Fruit fly (Drosophila melanogaster): ENCODE data around the gene CG1273.

The CG1273 gene

DNA sequence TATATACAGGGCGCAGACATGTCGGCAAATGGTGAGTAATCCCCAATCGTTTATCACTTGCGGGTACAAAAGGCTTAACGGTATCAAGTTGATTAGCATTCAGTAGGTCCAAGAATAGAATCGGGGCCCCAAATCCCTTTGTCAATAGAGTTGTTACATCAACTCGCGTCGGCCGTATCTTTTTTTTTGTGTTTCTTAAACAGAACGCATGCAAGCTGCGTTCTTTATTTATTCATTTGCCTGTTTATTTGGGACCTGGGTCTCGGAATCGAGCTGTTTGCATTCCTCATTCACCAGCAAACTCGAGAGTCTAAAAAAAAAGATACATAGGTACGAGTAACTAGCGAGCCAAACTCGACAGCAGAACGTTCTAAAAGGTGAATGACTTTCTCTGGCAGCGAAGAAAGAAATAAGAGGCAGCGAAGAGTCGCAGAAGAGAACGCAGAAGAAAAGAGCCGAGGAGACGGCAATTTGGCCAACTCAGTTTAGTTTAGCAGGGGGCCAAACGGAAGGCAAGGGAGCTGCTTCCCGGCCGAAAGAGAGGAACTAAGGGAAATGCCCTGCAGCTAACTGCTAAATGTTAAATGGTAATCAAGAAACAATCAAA lies 8.8 kb downstream of the CG1273 start:
- TF ChIP-seq psq (GFP tag; optimal IDR thresholded peaks at IDR 0.05) (peak; percentile 10), ey (GFP tag; optimal IDR thresholded peaks at IDR 0.05) (no peak)

DNA sequence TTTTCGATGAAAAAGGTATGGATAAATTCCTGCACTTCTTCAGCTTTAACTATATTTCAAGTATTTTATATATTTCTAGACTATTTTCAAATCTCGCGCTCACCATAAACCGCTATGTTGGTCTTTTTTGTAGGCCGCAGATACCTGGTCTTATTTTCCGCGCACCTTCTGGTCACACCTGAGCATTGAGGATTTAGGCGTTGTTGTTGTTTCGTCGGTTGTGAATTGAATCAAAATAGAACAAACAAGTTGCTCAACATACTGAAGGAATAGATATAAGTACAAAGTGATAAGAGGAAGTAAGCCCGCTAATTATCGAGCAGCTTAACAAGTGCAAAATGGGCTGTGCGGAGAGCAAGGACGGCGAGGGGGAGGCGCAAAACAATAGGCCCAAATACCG lies 14.3 kb downstream of the CG1273 start, which contains the start of gene Ctl1:
Gene Ctl1, plus strand, starts transcription at position 167 of the 400 bp plus-strand sequence.
- TF ChIP-seq CrebA (GFP tag; optimal IDR thresholded peaks at IDR 0.05; ENCODE audit: borderline replicate concordance) (no peak), OdsH (GFP tag; optimal IDR thresholded peaks at IDR 0.05) (no peak), Rel (GFP tag; optimal IDR thresholded peaks at IDR 0.05) (no peak), Rel (tag; optimal IDR thresholded peaks at IDR 0.05) (no peak), rgr (GFP tag; optimal IDR thresholded peaks at IDR 0.05) (no peak), brk (GFP tag; optimal IDR thresholded peaks at IDR 0.05) (no peak)

DNA sequence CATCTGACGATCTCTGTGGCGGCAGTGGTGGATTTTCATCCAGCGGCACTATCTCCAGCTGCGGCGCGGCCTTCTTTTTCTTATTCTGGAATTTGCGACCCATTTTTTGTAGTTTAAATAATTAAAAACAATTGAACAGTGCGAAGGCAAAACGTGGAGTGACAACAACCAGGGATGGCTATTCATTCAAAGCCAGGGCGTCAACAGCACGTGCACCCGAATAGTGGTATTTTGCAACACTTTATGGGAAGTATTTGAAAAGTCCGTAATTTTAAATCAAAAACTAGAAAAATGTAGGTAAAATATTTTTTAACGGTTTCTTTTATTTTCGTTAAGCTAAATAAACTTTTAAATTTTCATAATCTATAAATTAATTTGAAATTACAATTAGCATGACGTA lies 19.1 kb downstream of the CG1273 start, which contains the start of gene CG11583:
Gene CG11583, minus strand, starts transcription at position 191 of the 400 bp plus-strand sequence.
- TF ChIP-seq ey (GFP tag; optimal IDR thresholded peaks at IDR 0.05), result peak; percentile 41
- TF ChIP-seq foxo (GFP tag; optimal IDR thresholded peaks at IDR 0.05), result no peak
- no peak for TF ChIP-seq woc (GFP tag; optimal IDR thresholded peaks at IDR 0.05)
- peak; percentile 9 for TF ChIP-seq sv (GFP tag; optimal IDR thresholded peaks at IDR 0.05)
- peak; percentile 70 for TF ChIP-seq Hr83 (GFP tag; optimal IDR thresholded peaks at IDR 0.05; ENCODE audit: poor library complexity, severe bottlenecking)
- peak; percentile 22 for TF ChIP-seq psq (GFP tag; optimal IDR thresholded peaks at IDR 0.05)
- TF ChIP-seq fru (GFP tag; optimal IDR thresholded peaks at IDR 0.05), result no peak
- TF ChIP-seq usp (GFP tag; optimal IDR thresholded peaks at IDR 0.05), result no peak
- peak; percentile 32 for TF ChIP-seq OdsH (GFP tag; optimal IDR thresholded peaks at IDR 0.05)
- no peak for TF ChIP-seq CrebA (GFP tag; optimal IDR thresholded peaks at IDR 0.05; ENCODE audit: borderline replicate concordance)
- TF ChIP-seq dmrt93B (GFP tag; optimal IDR thresholded peaks at IDR 0.05), result no peak
- peak; percentile 57 for TF ChIP-seq Myc (optimal IDR thresholded peaks at IDR 0.05)

DNA sequence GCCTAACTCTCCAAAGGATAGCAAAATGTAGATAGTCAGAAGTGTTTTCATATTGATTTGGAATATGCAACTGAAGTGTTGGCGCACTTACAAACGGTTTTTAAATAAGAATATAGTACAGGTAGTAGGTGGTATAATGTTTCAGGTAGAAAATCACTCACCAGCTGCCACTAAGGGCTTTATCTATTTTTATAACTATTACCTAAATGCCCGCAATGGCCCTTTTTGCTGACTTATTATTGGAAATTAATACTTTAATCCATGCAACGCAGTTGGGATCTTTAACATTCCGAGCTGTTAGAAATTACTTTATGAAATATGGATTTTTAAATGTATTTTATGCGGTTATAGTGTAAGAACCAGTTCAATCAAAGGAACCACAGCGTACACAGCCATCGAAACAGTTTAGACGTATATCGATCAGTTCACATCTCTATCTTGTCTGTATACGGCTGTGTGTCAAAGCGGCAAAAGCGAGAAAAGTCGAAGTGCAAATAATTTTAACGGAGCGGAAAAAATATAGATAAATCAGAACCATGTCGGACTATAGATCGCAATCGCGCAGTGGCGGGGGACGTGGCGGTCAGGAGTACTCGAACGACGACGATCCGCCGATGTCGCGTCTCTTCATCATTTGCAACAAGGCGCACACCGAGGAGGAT lies 20.0 kb downstream of the CG1273 start, which contains the start of the genes srw and CG1316:
Gene srw, minus strand, starts transcription at position 51 of the 662 bp plus-strand sequence.
Gene CG1316, plus strand, starts transcription at position 424 of the 662 bp plus-strand sequence.
- peak; percentile 45 for TF ChIP-seq h (GFP tag; optimal IDR thresholded peaks at IDR 0.05)
- no peak for TF ChIP-seq Abd-B (GFP tag; optimal IDR thresholded peaks at IDR 0.05)
- TF ChIP-seq sv (GFP tag; optimal IDR thresholded peaks at IDR 0.05), result no peak
- no peak for TF ChIP-seq tai (GFP tag; optimal IDR thresholded peaks at IDR 0.05)
- TF ChIP-seq HLH106 (tag; optimal IDR thresholded peaks at IDR 0.05), result no peak
- no peak for TF ChIP-seq Sp1 (GFP tag; optimal IDR thresholded peaks at IDR 0.05)
- no peak for TF ChIP-seq dl (GFP tag; optimal IDR thresholded peaks at IDR 0.05; ENCODE audit: insufficient read depth in 1 of 2, partially characterized antibody in 2 of 2)
- TF ChIP-seq Rel (GFP tag; optimal IDR thresholded peaks at IDR 0.05), result no peak
- TF ChIP-seq Rel (tag; optimal IDR thresholded peaks at IDR 0.05), result no peak
- TF ChIP-seq Hr78 (GFP tag; optimal IDR thresholded peaks at IDR 0.05), result no peak
- TF ChIP-seq GATAd (GFP tag; optimal IDR thresholded peaks at IDR 0.05), result no peak
- TF ChIP-seq Mio (GFP tag; optimal IDR thresholded peaks at IDR 0.05), result no peak
- TF ChIP-seq CG32264 (GFP tag; optimal IDR thresholded peaks at IDR 0.05), result no peak
- no peak for TF ChIP-seq sage (GFP tag; optimal IDR thresholded peaks at IDR 0.05)
- peak; percentile 44 for TF ChIP-seq Hnf4 (GFP tag; optimal IDR thresholded peaks at IDR 0.05)

DNA sequence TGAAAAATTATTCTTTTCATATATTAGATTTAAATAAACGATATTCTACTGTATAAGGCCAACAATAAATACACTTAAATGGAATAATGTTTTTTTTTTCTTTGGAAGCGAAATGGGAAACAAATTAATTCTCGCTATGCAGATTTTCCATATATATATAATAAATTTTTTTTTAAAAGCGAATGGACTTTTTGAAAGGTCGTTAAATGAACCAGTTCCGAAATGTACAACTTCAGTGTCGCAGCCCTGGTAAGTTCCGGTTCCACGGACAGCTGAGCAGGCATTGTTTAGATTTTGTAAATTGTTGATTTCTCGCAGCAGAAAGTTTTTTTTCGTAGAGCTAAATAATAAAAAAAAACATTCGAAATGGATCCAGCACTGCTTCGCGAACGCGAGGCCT lies 23.3 kb downstream of the CG1273 start, which contains the start of gene TfIIEbeta:
Gene TfIIEbeta, plus strand, starts transcription at position 255 of the 400 bp plus-strand sequence.
- TF ChIP-seq rgr (GFP tag; optimal IDR thresholded peaks at IDR 0.05), result peak; percentile 52
- TF ChIP-seq Abd-B (GFP tag; optimal IDR thresholded peaks at IDR 0.05), result no peak
- no peak for TF ChIP-seq brk (GFP tag; optimal IDR thresholded peaks at IDR 0.05)
- TF ChIP-seq woc (GFP tag; optimal IDR thresholded peaks at IDR 0.05), result peak; percentile 35
- peak; percentile 16 for TF ChIP-seq HLH106 (tag; optimal IDR thresholded peaks at IDR 0.05)
- TF ChIP-seq OdsH (GFP tag; optimal IDR thresholded peaks at IDR 0.05), result peak; percentile 5
- no peak for TF ChIP-seq psq (GFP tag; optimal IDR thresholded peaks at IDR 0.05)
- no peak for TF ChIP-seq GATAd (GFP tag; optimal IDR thresholded peaks at IDR 0.05)
- peak; percentile 12 for TF ChIP-seq h (GFP tag; optimal IDR thresholded peaks at IDR 0.05)
